Comparison of ENCODE assay signal across 4 worm cellular contexts in genomic region chrX:16872446-16872962, ce11.
TF ChIP-seq lines count a peak whose summit lies in the region.

TSS of gene T20F7.1 (plus strand) at chrX:16872912.

TF ChIP-seq in whole organism, L1 larva, 84 proteins besides CTCF, POLR2A, EP300 and RAD21 (continued from another document and continues in another):
- TF ChIP-seq nhr-12 (tag; optimal IDR thresholded peaks at IDR 0.05; lab: Kevin White, UChicago) = no peak
- TF ChIP-seq zag-1 (tag; optimal IDR thresholded peaks at IDR 0.05; lab: Kevin White, UChicago) = no peak
- TF ChIP-seq ztf-4 (tag; optimal IDR thresholded peaks at IDR 0.05; lab: Kevin White, UChicago) = peak; percentile 4
- TF ChIP-seq fos-1 (tag; optimal IDR thresholded peaks at IDR 0.05; lab: Kevin White, UChicago) = peak; percentile 19
- TF ChIP-seq nhr-20 (tag; optimal IDR thresholded peaks at IDR 0.05; lab: Kevin White, UChicago) = peak; percentile 87
- TF ChIP-seq unc-30 (tag; optimal IDR thresholded peaks at IDR 0.05; lab: Kevin White, UChicago) = no peak
- TF ChIP-seq aly-2 (tag; optimal IDR thresholded peaks at IDR 0.05; lab: Kevin White, UChicago) = no peak
- peak; percentile 48 for TF ChIP-seq nhr-85 (tag; lab: Kevin White, UChicago)
- TF ChIP-seq fkh-10 (GFP tag; optimal IDR thresholded peaks at IDR 0.05; lab: Kevin White, UChicago) = peak; percentile 11
- peak; percentile 53 for TF ChIP-seq mep-1 (tag; optimal IDR thresholded peaks at IDR 0.05; lab: Kevin White, UChicago)
- no peak for TF ChIP-seq pax-3 (tag; optimal IDR thresholded peaks at IDR 0.05; lab: Kevin White, UChicago)
- no peak for TF ChIP-seq aha-1 (tag; optimal IDR thresholded peaks at IDR 0.05; lab: Kevin White, UChicago)
- TF ChIP-seq ztf-11 (tag; optimal IDR thresholded peaks at IDR 0.05; lab: Kevin White, UChicago) = peak in 1 of 2 experiments; percentile 21
- TF ChIP-seq swsn-7 (tag; optimal IDR thresholded peaks at IDR 0.05; lab: Kevin White, UChicago) = peak; percentile 79
- peak; percentile 41 for TF ChIP-seq irx-1 (tag; optimal IDR thresholded peaks at IDR 0.05; lab: Kevin White, UChicago)
- TF ChIP-seq snu-23 (GFP tag; optimal IDR thresholded peaks at IDR 0.05; lab: Kevin White, UChicago) = peak; percentile 90
- TF ChIP-seq hlh-4 (tag; optimal IDR thresholded peaks at IDR 0.05; lab: Kevin White, UChicago) = no peak
- TF ChIP-seq egl-13 (tag; optimal IDR thresholded peaks at IDR 0.05; lab: Kevin White, UChicago) = no peak
- TF ChIP-seq blmp-1 (tag; optimal IDR thresholded peaks at IDR 0.05; lab: Kevin White, UChicago) = peak; percentile 30
- TF ChIP-seq pqm-1 (tag; optimal IDR thresholded peaks at IDR 0.05; lab: Kevin White, UChicago) = no peak
- no peak for TF ChIP-seq hpl-2 (GFP tag; optimal IDR thresholded peaks at IDR 0.05; lab: Kevin White, UChicago)
- no peak for TF ChIP-seq unc-98 (GFP tag; IDR thresholded peaks at IDR 0.05; lab: Robert Waterston, UW)
- TF ChIP-seq elt-3 (tag; optimal IDR thresholded peaks at IDR 0.05; lab: Kevin White, UChicago) = peak in 2 of 6 experiments; percentile 40 to 53
- no peak for TF ChIP-seq ces-1 (GFP tag; optimal IDR thresholded peaks at IDR 0.05; lab: Kevin White, UChicago)
- peak; percentile 9 for TF ChIP-seq lin-13 (GFP tag; optimal IDR thresholded peaks at IDR 0.05; lab: Kevin White, UChicago)
- TF ChIP-seq nhr-28 (tag; optimal IDR thresholded peaks at IDR 0.05; lab: Kevin White, UChicago) = no peak
- peak; percentile 74 for TF ChIP-seq pag-3 (tag; optimal IDR thresholded peaks at IDR 0.05; lab: Kevin White, UChicago; ENCODE audit: borderline replicate concordance, insufficient read depth)
- TF ChIP-seq xbp-1 (tag; optimal IDR thresholded peaks at IDR 0.05; lab: Kevin White, UChicago) = peak; percentile 60
- TF ChIP-seq nhr-11 (tag; optimal IDR thresholded peaks at IDR 0.05; lab: Kevin White, UChicago) = no peak
- peak; percentile 68 for TF ChIP-seq fkh-8 (tag; optimal IDR thresholded peaks at IDR 0.05; lab: Kevin White, UChicago)
- TF ChIP-seq unc-62 (GFP tag; optimal IDR thresholded peaks at IDR 0.05; lab: Kevin White, UChicago) = no peak
- TF ChIP-seq hlh-17 (GFP tag; optimal IDR thresholded peaks at IDR 0.05; lab: Kevin White, UChicago; ENCODE audit: borderline replicate concordance) = no peak

TF ChIP-seq in whole organism, L2 larva, 48 proteins besides CTCF, POLR2A, EP300 and RAD21 (continued from another document):
- TF ChIP-seq dmd-4 (tag; optimal IDR thresholded peaks at IDR 0.05; lab: Kevin White, UChicago) (no peak), fos-1 (tag; optimal IDR thresholded peaks at IDR 0.05; lab: Kevin White, UChicago) (peak; percentile 74), mdl-1 (tag; optimal IDR thresholded peaks at IDR 0.05; lab: Kevin White, UChicago) (peak in 1 of 2 experiments; percentile 7), unc-39 (tag; optimal IDR thresholded peaks at IDR 0.05; lab: Kevin White, UChicago) (no peak), unc-55 (GFP tag; optimal IDR thresholded peaks at IDR 0.05; lab: Kevin White, UChicago) (peak; percentile 69), nhr-12 (tag; optimal IDR thresholded peaks at IDR 0.05; lab: Kevin White, UChicago) (no peak), blmp-1 (tag; optimal IDR thresholded peaks at IDR 0.05; lab: Kevin White, UChicago; ENCODE audit: insufficient read depth) (peak; percentile 12), aly-2 (tag; optimal IDR thresholded peaks at IDR 0.05; lab: Kevin White, UChicago) (no peak), Y55F3AM.14 (GFP tag; optimal IDR thresholded peaks at IDR 0.05; lab: Kevin White, UChicago) (no peak), snpc-4 (tag; optimal IDR thresholded peaks at IDR 0.05; lab: Kevin White, UChicago) (peak; percentile 64), ceh-16 (tag; optimal IDR thresholded peaks at IDR 0.05; lab: Kevin White, UChicago) (no peak), ztf-11 (tag; optimal IDR thresholded peaks at IDR 0.05; lab: Kevin White, UChicago) (no peak), nhr-77 (tag; optimal IDR thresholded peaks at IDR 0.05; lab: Kevin White, UChicago) (no peak), ceh-82 (tag; optimal IDR thresholded peaks at IDR 0.05; lab: Kevin White, UChicago) (no peak), mbf-1 (tag; optimal IDR thresholded peaks at IDR 0.05; lab: Kevin White, UChicago) (no peak), elt-3 (tag; optimal IDR thresholded peaks at IDR 0.05; lab: Kevin White, UChicago) (no peak), lsy-2 (tag; optimal IDR thresholded peaks at IDR 0.05; lab: Kevin White, UChicago) (peak; percentile 17 to 78)
TF ChIP-seq in whole organism, L2 larva: peak in this region for 18.

TF ChIP-seq in whole organism, L4 larva, 104 proteins besides CTCF, POLR2A, EP300 and RAD21 (continued from another document):
- TF ChIP-seq dmd-9 (GFP tag; IDR thresholded peaks at IDR 0.05; lab: Robert Waterston, UW) (no peak), ceh-82 (tag; optimal IDR thresholded peaks at IDR 0.05; lab: Kevin White, UChicago) (no peak), fkh-10 (GFP tag; optimal IDR thresholded peaks at IDR 0.05; lab: Kevin White, UChicago) (no peak), egl-27 (tag; optimal IDR thresholded peaks at IDR 0.05; lab: Kevin White, UChicago) (no peak), F44E2.7 (GFP tag; IDR thresholded peaks at IDR 0.05; lab: Robert Waterston, UW) (no peak), sdz-12 (GFP tag; optimal IDR thresholded peaks at IDR 0.05; lab: Kevin White, UChicago) (no peak), nhr-25 (tag; optimal IDR thresholded peaks at IDR 0.05; lab: Kevin White, UChicago; ENCODE audit: borderline replicate concordance, insufficient read depth) (no peak), snpc-1.2 (GFP tag; IDR thresholded peaks at IDR 0.05; lab: Robert Waterston, UW) (no peak), ces-1 (GFP tag; optimal IDR thresholded peaks at IDR 0.05; lab: Kevin White, UChicago) (no peak), nhr-76 (tag; optimal IDR thresholded peaks at IDR 0.05; lab: Kevin White, UChicago) (no peak), lin-39 (tag; optimal IDR thresholded peaks at IDR 0.05; lab: Kevin White, UChicago) (no peak), F37D6.2 (tag; optimal IDR thresholded peaks at IDR 0.05; lab: Kevin White, UChicago) (peak; percentile 16), dpl-1 (GFP tag; optimal IDR thresholded peaks at IDR 0.05; lab: Kevin White, UChicago) (peak; percentile 43), mxl-3 (GFP tag; optimal IDR thresholded peaks at IDR 0.05; lab: Kevin White, UChicago) (peak; percentile 62), ZK337.2 (GFP tag; IDR thresholded peaks at IDR 0.05; lab: Robert Waterston, UW) (no peak), nhr-6 (tag; optimal IDR thresholded peaks at IDR 0.05; lab: Kevin White, UChicago) (peak; percentile 17), ZK546.5 (tag; optimal IDR thresholded peaks at IDR 0.05; lab: Kevin White, UChicago) (no peak), dmd-6 (GFP tag; IDR thresholded peaks at IDR 0.05; lab: Robert Waterston, UW) (peak; percentile 73), nhr-11 (tag; optimal IDR thresholded peaks at IDR 0.05; lab: Kevin White, UChicago) (peak; percentile 44), hlh-11 (tag; optimal IDR thresholded peaks at IDR 0.05; lab: Kevin White, UChicago) (peak; percentile 86), Y105C5A.15 (GFP tag; IDR thresholded peaks at IDR 0.05; lab: Robert Waterston, UW) (no peak), ceh-44 (GFP tag; IDR thresholded peaks at IDR 0.05; lab: Robert Waterston, UW) (no peak), pha-4 (GFP tag; IDR thresholded peaks at IDR 0.05; lab: Robert Waterston, UW) (no peak), pha-4 (tag; optimal IDR thresholded peaks at IDR 0.05; lab: Kevin White, UChicago) (peak; percentile 30), unc-130 (GFP tag; optimal IDR thresholded peaks at IDR 0.05; lab: Kevin White, UChicago) (no peak), mes-2 (tag; optimal IDR thresholded peaks at IDR 0.05; lab: Kevin White, UChicago; ENCODE audit: poor library complexity, severe bottlenecking) (peak; percentile 84), nhr-111 (GFP tag; optimal IDR thresholded peaks at IDR 0.05; lab: Kevin White, UChicago) (no peak), saeg-2 (GFP tag; IDR thresholded peaks at IDR 0.05; lab: Robert Waterston, UW) (no peak), hif-1 (tag; optimal IDR thresholded peaks at IDR 0.05; lab: Kevin White, UChicago) (no peak), hlh-30 (tag; optimal IDR thresholded peaks at IDR 0.05; lab: Kevin White, UChicago; ENCODE audit: insufficient read depth) (peak; percentile 84)

TF ChIP-seq in whole organism, young adult, 124 proteins besides CTCF, POLR2A, EP300 and RAD21 (continued from another document):
- no peak for TF ChIP-seq snpc-4 (GFP tag; optimal IDR thresholded peaks at IDR 0.05; lab: Kevin White, UChicago)
- TF ChIP-seq snpc-4 (tag; optimal IDR thresholded peaks at IDR 0.05; lab: Kevin White, UChicago) = peak in 3 of 4 experiments; percentile 1 to 52 (median 13)
- TF ChIP-seq F57C9.4 (tag; optimal IDR thresholded peaks at IDR 0.05; lab: Kevin White, UChicago) = no peak
- no peak for TF ChIP-seq Y53F4B.3 (GFP tag; IDR thresholded peaks at IDR 0.05; lab: Robert Waterston, UW)
TF ChIP-seq in whole organism, young adult: peak in this region for 16.
